Fruit fly (Drosophila melanogaster) whole organism, embryonic: ENCODE results near the gene Delta.

ENCODE experiments used
- Awh ChIP-seq: fragments of 200-800 bp; sonication (Bioruptor generic); IDR thresholded peaks from 2 replicates; pipeline ENCODE4, ENCODE4 v1.3.6; 2022; ENCODE audit warnings: missing biosample characterization, missing genetic modification characterization
- CG10267 ChIP-seq: fragments of 200-800 bp; sonication (Bioruptor generic); optimal IDR thresholded peaks from 2 replicates; lab custom pipeline; 2018; ENCODE audit warnings: missing biosample characterization, mild to moderate bottlenecking, missing genetic modification characterization, moderate library complexity
- CG10979 ChIP-seq: fragments of 200-800 bp; sonication (Bioruptor generic); optimal IDR thresholded peaks from 2 replicates; lab custom pipeline; 2018; ENCODE audit warnings: missing biosample characterization, mild to moderate bottlenecking, missing genetic modification characterization, moderate library complexity
- CG11085 ChIP-seq: fragments of 200-800 bp; sonication (Bioruptor generic); IDR thresholded peaks from 2 replicates; pipeline ENCODE4 v1.3.6; 2022; ENCODE audit warnings: missing biosample characterization, missing genetic modification characterization
- CG11247 ChIP-seq: fragments of 200-800 bp; sonication (Bioruptor generic); IDR thresholded peaks from 2 replicates; pipeline ENCODE4 v1.3.6; 2022; ENCODE audit warnings: missing biosample characterization, missing genetic modification characterization
- CG14441 ChIP-seq: fragments of 200-800 bp; sonication (Bioruptor generic); IDR thresholded peaks from 2 replicates; pipeline ENCODE4 v1.3.6; 2022; ENCODE audit warnings: missing biosample characterization, missing genetic modification characterization
- CG14710 ChIP-seq: fragments of 200-800 bp; sonication (Bioruptor generic); optimal IDR thresholded peaks from 3 replicates; lab custom pipeline; 2019; ENCODE audit warnings: missing biosample characterization, mild to moderate bottlenecking, missing genetic modification characterization, moderate library complexity
- CG1603 ChIP-seq: fragments of 200-800 bp; sonication (Bioruptor generic); optimal IDR thresholded peaks from 2 replicates; lab custom pipeline; 2019; ENCODE audit warnings: missing biosample characterization, mild to moderate bottlenecking, missing genetic modification characterization, moderate library complexity
- CG17829 ChIP-seq: fragments of 200-800 bp; optimal IDR thresholded peaks from 2 replicates; lab custom pipeline; 2019; ENCODE audit warnings: missing biosample characterization, mild to moderate bottlenecking, missing genetic modification characterization, moderate library complexity
- CG18476 ChIP-seq: fragments of 200-800 bp; sonication (Bioruptor generic); optimal IDR thresholded peaks from 2 replicates; lab custom pipeline; 2016; ENCODE audit warnings: missing biosample characterization, mild to moderate bottlenecking, missing genetic modification characterization
- CG2712 ChIP-seq: fragments of 200-800 bp; optimal IDR thresholded peaks from 3 replicates; lab custom pipeline; 2019; ENCODE audit warnings: missing biosample characterization, mild to moderate bottlenecking, missing genetic modification characterization, moderate library complexity
- CG5245 ChIP-seq: fragments of 200-800 bp; sonication (Bioruptor generic); optimal IDR thresholded peaks from 3 replicates; lab custom pipeline; 2016; ENCODE audit warnings: missing biosample characterization, missing genetic modification characterization
- CG8765 ChIP-seq: fragments of 200-800 bp; sonication (Bioruptor generic); IDR thresholded peaks from 2 replicates; pipeline ENCODE4 v1.3.6; 2022; ENCODE audit warnings: missing biosample characterization, missing genetic modification characterization
- CG9817 ChIP-seq: fragments of 200-800 bp; sonication (Bioruptor generic); optimal IDR thresholded peaks from 2 replicates; lab custom pipeline; 2018; ENCODE audit warnings: missing biosample characterization, mild to moderate bottlenecking, missing genetic modification characterization, moderate library complexity
- Camta ChIP-seq: fragments of 200-800 bp; sonication (Bioruptor generic); optimal IDR thresholded peaks from 2 replicates; lab custom pipeline; 2016; ENCODE audit warnings: missing biosample characterization, missing genetic modification characterization
- D ChIP-seq, 2 experiments: fragments of 200-800 bp in 1 of 2; fragments of >200 bp in 1 of 2; sonication (Bioruptor generic) in 1 of 2; optimal IDR thresholded peaks; 2 replicates in 1 of 2; 3 replicates in 1 of 2; lab custom pipeline; 2017; ENCODE audit warnings: mild to moderate bottlenecking in 1 of 2, missing biosample characterization in 1 of 2, missing genetic modification characterization in 1 of 2, missing genetic modification reagents in 1 of 2
- D19B ChIP-seq: fragments of 200-800 bp; sonication (Bioruptor generic); optimal IDR thresholded peaks from 2 replicates; lab custom pipeline; 2017; ENCODE audit warnings: missing biosample characterization, mild to moderate bottlenecking, missing genetic modification characterization
- Dref ChIP-seq: fragments of 200-800 bp; sonication (Bioruptor generic); IDR thresholded peaks from 2 replicates; pipeline ENCODE4 v1.3.6; 2022; ENCODE audit warnings: missing biosample characterization, missing genetic modification characterization
- Fer3 ChIP-seq: fragments of 200-800 bp; sonication (Bioruptor generic); optimal IDR thresholded peaks from 2 replicates; lab custom pipeline; 2018; ENCODE audit warnings: missing biosample characterization, mild to moderate bottlenecking, missing genetic modification characterization, moderate library complexity
- Mad ChIP-seq: fragments of 200-800 bp; sonication (Bioruptor generic); optimal IDR thresholded peaks from 2 replicates; lab custom pipeline; 2016; ENCODE audit warnings: missing biosample characterization, missing genetic modification characterization
- Max ChIP-seq: fragments of 200-800 bp; sonication (Bioruptor generic); optimal IDR thresholded peaks from 2 replicates; lab custom pipeline; 2016; ENCODE audit warnings: missing biosample characterization, mild to moderate bottlenecking, missing genetic modification characterization
- Myb ChIP-seq: fragments of 200-800 bp; sonication (Bioruptor generic); optimal IDR thresholded peaks from 2 replicates; lab custom pipeline; 2016; ENCODE audit warnings: missing biosample characterization, missing genetic modification characterization
- NK7.1 ChIP-seq: fragments of 200-800 bp; sonication (Bioruptor generic); optimal IDR thresholded peaks from 3 replicates; lab custom pipeline; 2016; ENCODE audit warnings: missing biosample characterization, missing genetic modification characterization
- Nf-YC ChIP-seq: fragments of 200-800 bp; optimal IDR thresholded peaks from 3 replicates; lab custom pipeline; 2019; ENCODE audit warnings: missing biosample characterization, mild to moderate bottlenecking, missing genetic modification characterization, moderate library complexity
- Oaz ChIP-seq: fragments of 200-800 bp; sonication (Bioruptor generic); IDR thresholded peaks from 2 replicates; pipeline ENCODE4 v1.3.6; 2022; ENCODE audit warnings: missing biosample characterization, missing genetic modification characterization
- Vsx1 ChIP-seq: fragments of 200-800 bp; sonication (Bioruptor generic); optimal IDR thresholded peaks from 2 replicates; lab custom pipeline; 2017; ENCODE audit warnings: missing biosample characterization, mild to moderate bottlenecking, missing genetic modification characterization, missing genetic modification reagents
- aop ChIP-seq: fragments of 200-800 bp; sonication (Bioruptor generic); IDR thresholded peaks from 2 replicates; pipeline ENCODE4 v1.3.6; 2022; ENCODE audit warnings: missing biosample characterization, missing genetic modification characterization
- cad ChIP-seq: fragments of >200 bp; optimal IDR thresholded peaks from 2 replicates; lab custom pipeline; 2017; ENCODE audit warnings: missing biosample characterization, missing genetic modification characterization
- chinmo ChIP-seq: fragments of 200-800 bp; sonication (Bioruptor generic); IDR thresholded peaks from 4 replicates; pipeline ENCODE4 v1.3.6; 2022; ENCODE audit warnings: missing biosample characterization, missing genetic modification characterization; ENCODE audit not compliant: partially characterized antibody
- dmrt11E ChIP-seq: fragments of 200-800 bp; sonication (Bioruptor generic); optimal IDR thresholded peaks from 3 replicates; lab custom pipeline; 2018; ENCODE audit warnings: missing biosample characterization, mild to moderate bottlenecking, missing genetic modification characterization, moderate library complexity
- gcm2 ChIP-seq: fragments of 200-800 bp; sonication (Bioruptor generic); optimal IDR thresholded peaks from 2 replicates; lab custom pipeline; 2016; ENCODE audit warnings: missing biosample characterization, missing genetic modification characterization
- gem ChIP-seq: fragments of 200-800 bp; sonication (Bioruptor generic); optimal IDR thresholded peaks from 2 replicates; lab custom pipeline; 2019; ENCODE audit warnings: missing biosample characterization, mild to moderate bottlenecking, missing genetic modification characterization, moderate library complexity
- ham ChIP-seq: fragments of 200-800 bp; sonication (Bioruptor generic); IDR thresholded peaks from 2 replicates; pipeline ENCODE4 v1.3.6; 2022; ENCODE audit warnings: missing biosample characterization, missing genetic modification characterization
- inv ChIP-seq: fragments of 200-800 bp; sonication (Bioruptor generic); IDR thresholded peaks from 2 replicates; pipeline ENCODE4 v1.3.6; 2022; ENCODE audit warnings: missing biosample characterization, missing genetic modification characterization; ENCODE audit not compliant: partially characterized antibody
- lilli ChIP-seq: fragments of 200-800 bp; sonication (Bioruptor generic); optimal IDR thresholded peaks from 3 replicates; lab custom pipeline; 2016; ENCODE audit warnings: missing biosample characterization, missing genetic modification characterization
- mld ChIP-seq: fragments of 200-800 bp; sonication (Bioruptor generic); IDR thresholded peaks from 3 replicates; pipeline ENCODE4 v1.3.6; 2022; ENCODE audit warnings: missing biosample characterization, missing genetic modification characterization; ENCODE audit not compliant: partially characterized antibody
- p53 ChIP-seq: fragments of 200-800 bp; sonication (Bioruptor generic); optimal IDR thresholded peaks from 2 replicates; lab custom pipeline; 2016; ENCODE audit warnings: missing biosample characterization, missing genetic modification characterization
- peb ChIP-seq: fragments of 200-800 bp; sonication (Bioruptor generic); IDR thresholded peaks from 2 replicates; pipeline ENCODE4 v1.3.6; 2022; ENCODE audit warnings: missing biosample characterization, missing genetic modification characterization
- pros ChIP-seq: fragments of 200-800 bp; sonication (Bioruptor generic); optimal IDR thresholded peaks from 3 replicates; lab custom pipeline; 2019; ENCODE audit warnings: missing biosample characterization, mild to moderate bottlenecking, missing genetic modification characterization, moderate library complexity
- pzg ChIP-seq: fragments of 200-800 bp; sonication (Bioruptor generic); optimal IDR thresholded peaks from 3 replicates; lab custom pipeline; 2018; ENCODE audit warnings: missing biosample characterization, mild to moderate bottlenecking, missing genetic modification characterization, moderate library complexity
- repo ChIP-seq: fragments of 200-800 bp; sonication (Bioruptor generic); optimal IDR thresholded peaks from 2 replicates; lab custom pipeline; 2016; ENCODE audit warnings: missing biosample characterization, missing genetic modification characterization
- salm ChIP-seq: fragments of 200-800 bp; sonication (Bioruptor generic); optimal IDR thresholded peaks from 2 replicates; lab custom pipeline; 2018; ENCODE audit warnings: missing biosample characterization, mild to moderate bottlenecking, missing genetic modification characterization
- ssp ChIP-seq: fragments of 200-800 bp; sonication (Bioruptor generic); IDR thresholded peaks from 2 replicates; pipeline ENCODE4 v1.3.6; 2022; ENCODE audit warnings: missing biosample characterization, missing genetic modification characterization
- tll ChIP-seq, 2 experiments: fragments of 200-800 bp in 1 of 2; fragments of >200 bp in 1 of 2; sonication (Bioruptor generic) in 1 of 2; optimal IDR thresholded peaks; 2 replicates each; lab custom pipeline; 2017 to 2019; ENCODE audit warnings: missing biosample characterization in 2 of 2, missing genetic modification characterization in 2 of 2, mild to moderate bottlenecking in 1 of 2, moderate library complexity in 1 of 2
- tx ChIP-seq: fragments of 200-800 bp; sonication (Bioruptor generic); optimal IDR thresholded peaks from 2 replicates; lab custom pipeline; 2016; ENCODE audit warnings: missing biosample characterization, missing genetic modification characterization
- unc-4 ChIP-seq: fragments of 200-800 bp; sonication (Bioruptor generic); IDR thresholded peaks from 2 replicates; pipeline ENCODE4 v1.3.6; 2022; ENCODE audit warnings: missing biosample characterization, missing genetic modification characterization; ENCODE audit not compliant: partially characterized antibody
- zf30C ChIP-seq: fragments of 200-800 bp; sonication (Bioruptor generic); optimal IDR thresholded peaks from 3 replicates; lab custom pipeline; 2018; ENCODE audit warnings: missing biosample characterization, mild to moderate bottlenecking, missing genetic modification characterization

The Delta gene

DNA sequence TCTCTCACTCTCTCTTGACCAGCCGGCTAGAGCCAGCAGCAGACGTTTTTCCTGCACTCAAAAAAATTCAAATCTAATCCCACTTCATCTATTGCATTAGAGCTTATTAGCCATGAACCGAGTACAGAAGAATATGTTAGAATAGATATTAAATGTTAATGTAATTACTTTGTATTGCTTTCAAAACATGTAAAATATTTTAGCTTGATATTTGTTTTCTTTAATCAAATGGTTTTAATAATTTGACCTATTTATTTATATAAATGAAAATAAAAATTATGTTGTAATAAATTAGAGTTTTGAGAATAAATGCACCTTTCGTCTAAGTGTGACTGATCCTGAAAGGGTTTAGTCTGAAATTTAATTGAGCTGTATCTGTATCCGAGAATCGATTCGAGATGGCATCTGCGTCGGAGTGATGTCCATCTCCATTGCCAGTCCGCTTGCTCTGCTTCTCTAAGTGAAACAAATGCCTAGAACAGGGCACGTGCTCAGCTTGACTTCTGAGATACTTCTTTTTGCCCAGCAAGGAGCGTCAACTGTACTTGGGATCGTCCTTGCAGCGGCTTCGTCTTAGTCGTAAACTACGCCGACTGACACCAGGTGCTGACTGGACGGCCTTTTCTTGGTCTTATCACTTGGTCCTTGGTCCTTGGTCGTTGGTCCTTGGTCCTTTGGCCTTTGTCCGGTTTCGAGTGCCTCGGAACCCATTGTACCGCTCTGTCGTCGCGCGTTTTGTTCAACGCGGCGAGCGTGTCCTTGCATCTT is 14.5 kb upstream of the Delta start (continued):
- TF ChIP-seq pros (peak; percentile 83), CG17829 (tag; lab: Kevin White, UChicago) (peak; percentile 22), Mad (GFP tag; lab: Kevin White, UChicago) (no peak), dmrt11E (tag; lab: Kevin White, UChicago) (peak; percentile 41), Nf-YC (no peak), salm (tag; lab: Kevin White, UChicago) (no peak), CG10979 (peak; percentile 14), tll (GFP tag; optimal IDR thresholded peaks at IDR 0.05; lab: Kevin White, UChicago) (peak in 1 of 2 experiments; percentile 69), zf30C (GFP tag; lab: Kevin White, UChicago) (peak; percentile 74), cad (GFP tag; lab: Kevin White, UChicago) (peak; percentile 32), p53 (GFP tag; lab: Kevin White, UChicago) (no peak), CG8765 (GFP tag; lab: Robert Waterston, UW) (no peak), gem (tag; lab: Kevin White, UChicago) (peak; percentile 4), CG10267 (tag; lab: Kevin White, UChicago) (peak; percentile 13), D (optimal IDR thresholded peaks at IDR 0.05; lab: Kevin White, UChicago) (peak; percentile 51), D (GFP tag; optimal IDR thresholded peaks at IDR 0.05; lab: Kevin White, UChicago) (no peak), Max (GFP tag; lab: Kevin White, UChicago) (no peak), gcm2 (GFP tag; lab: Kevin White, UChicago) (no peak), CG14710 (tag; lab: Kevin White, UChicago) (peak; percentile 7), CG11247 (GFP tag; lab: Robert Waterston, UW) (no peak)

- TF ChIP-seq inv (GFP tag; lab: Robert Waterston, UW): no peak
- no peak for TF ChIP-seq chinmo (GFP tag; lab: Robert Waterston, UW)
- no peak for TF ChIP-seq repo (GFP tag; lab: Kevin White, UChicago)
- TF ChIP-seq CG2712: peak; percentile 64
- TF ChIP-seq aop (GFP tag; lab: Robert Waterston, UW): no peak
- no peak for TF ChIP-seq Myb (GFP tag; lab: Kevin White, UChicago)
- no peak for TF ChIP-seq CG11085 (GFP tag; lab: Robert Waterston, UW)
- TF ChIP-seq peb (GFP tag; lab: Robert Waterston, UW): no peak
- no peak for TF ChIP-seq Camta (GFP tag; lab: Kevin White, UChicago)
- TF ChIP-seq CG9817 (tag; lab: Kevin White, UChicago): no peak
- no peak for TF ChIP-seq CG18476
- TF ChIP-seq Oaz (GFP tag; lab: Robert Waterston, UW): no peak
- no peak for TF ChIP-seq ssp (GFP tag; lab: Robert Waterston, UW)
- no peak for TF ChIP-seq pzg
- TF ChIP-seq ham (GFP tag; lab: Robert Waterston, UW): no peak
- TF ChIP-seq Awh (GFP tag; lab: Robert Waterston, UW): no peak
- peak; percentile 69 for TF ChIP-seq CG10979
- TF ChIP-seq Vsx1 (GFP tag; lab: Kevin White, UChicago): no peak
- no peak for TF ChIP-seq Dref (GFP tag; lab: Robert Waterston, UW)
- no peak for TF ChIP-seq Mad (GFP tag; lab: Kevin White, UChicago)
- no peak for TF ChIP-seq NK7.1
- TF ChIP-seq CG1603 (tag; lab: Kevin White, UChicago): peak; percentile 36
- TF ChIP-seq D19B (GFP tag; lab: Kevin White, UChicago): no peak
- no peak for TF ChIP-seq tx (GFP tag; lab: Kevin White, UChicago)
- TF ChIP-seq CG14441 (GFP tag; lab: Robert Waterston, UW): no peak
- no peak for TF ChIP-seq mld
- no peak for TF ChIP-seq CG5245
- TF ChIP-seq Fer3: no peak
- no peak for TF ChIP-seq lilli (GFP tag; lab: Kevin White, UChicago)
- no peak for TF ChIP-seq unc-4 (GFP tag; lab: Robert Waterston, UW)
Measured at dm6 chr3R:19339205-19339724, 13.2 kb upstream of the Delta start.
